Worm (Caenorhabditis elegans) whole organism, young adult: ENCODE results near the gene Y17D7C.2.

Source experiments
- C06A6.2 ChIP-seq: fragments of 200-800 bp; sonication (Bioruptor generic); conservative IDR thresholded peaks from 2 replicates; pipeline ENCODE4 v1.3.6; 2022; ENCODE audit warnings: missing genetic modification characterization, missing compliant biosample characterization
- D2030.7 ChIP-seq: fragments of 200-800 bp; sonication (Bioruptor generic); IDR thresholded peaks from 2 replicates; pipeline ENCODE4 v1.3.6; 2022; ENCODE audit warnings: missing genetic modification reagents, missing genetic modification characterization, missing compliant biosample characterization
- F10E7.11 ChIP-seq: sonication (generic microtip); optimal IDR thresholded peaks from 2 replicates; lab custom pipeline; 2017; ENCODE audit warnings: mild to moderate bottlenecking, missing genetic modification characterization, moderate library complexity, missing compliant biosample characterization
- akir-1 ChIP-seq: fragments of 200-800 bp; sonication (Bioruptor generic); optimal IDR thresholded peaks from 2 replicates; lab custom pipeline; 2018; ENCODE audit warnings: mild to moderate bottlenecking, missing genetic modification characterization, moderate library complexity, missing compliant biosample characterization
- aptf-3 ChIP-seq: fragments of 200-800 bp; sonication (Bioruptor generic); IDR thresholded peaks from 2 replicates; pipeline ENCODE4 v1.3.6; 2022; ENCODE audit warnings: missing genetic modification characterization, missing compliant biosample characterization
- ceh-40 ChIP-seq: fragments of 200-800 bp; sonication (Bioruptor generic); IDR thresholded peaks from 2 replicates; pipeline ENCODE4 v1.3.6; 2022; ENCODE audit warnings: missing genetic modification characterization, missing compliant biosample characterization
- egl-18 ChIP-seq: fragments of 200-800 bp; sonication (Bioruptor generic); IDR thresholded peaks from 2 replicates; pipeline ENCODE4 v1.3.6; 2022; ENCODE audit warnings: missing genetic modification reagents, missing genetic modification characterization, missing compliant biosample characterization
- gei-17 ChIP-seq: fragments of 200-800 bp; sonication (Bioruptor generic); optimal IDR thresholded peaks from 2 replicates; lab custom pipeline; 2018; ENCODE audit warnings: mild to moderate bottlenecking, missing genetic modification characterization, missing compliant biosample characterization
- snpc-4 ChIP-seq, 5 experiments: fragments of 150-350 bp in 1 of 5; sonication (generic microtip) in 4 of 5; optimal IDR thresholded peaks; 2 replicates each; lab custom pipeline; 2014 to 2018; ENCODE audit warnings: missing genetic modification characterization in 5 of 5, missing biosample characterization in 3 of 5, antibody characterized with exemption in 2 of 5, mild to moderate bottlenecking in 2 of 5, missing compliant biosample characterization in 2 of 5, missing genotype in 2 of 5, moderate library complexity in 2 of 5, missing genetic modification reagents in 1 of 5
- ztf-3 ChIP-seq: fragments of 200-800 bp; sonication (Bioruptor generic); optimal IDR thresholded peaks from 2 replicates; lab custom pipeline; 2018; ENCODE audit warnings: mild to moderate bottlenecking, missing genetic modification characterization, missing compliant biosample characterization

DNA sequence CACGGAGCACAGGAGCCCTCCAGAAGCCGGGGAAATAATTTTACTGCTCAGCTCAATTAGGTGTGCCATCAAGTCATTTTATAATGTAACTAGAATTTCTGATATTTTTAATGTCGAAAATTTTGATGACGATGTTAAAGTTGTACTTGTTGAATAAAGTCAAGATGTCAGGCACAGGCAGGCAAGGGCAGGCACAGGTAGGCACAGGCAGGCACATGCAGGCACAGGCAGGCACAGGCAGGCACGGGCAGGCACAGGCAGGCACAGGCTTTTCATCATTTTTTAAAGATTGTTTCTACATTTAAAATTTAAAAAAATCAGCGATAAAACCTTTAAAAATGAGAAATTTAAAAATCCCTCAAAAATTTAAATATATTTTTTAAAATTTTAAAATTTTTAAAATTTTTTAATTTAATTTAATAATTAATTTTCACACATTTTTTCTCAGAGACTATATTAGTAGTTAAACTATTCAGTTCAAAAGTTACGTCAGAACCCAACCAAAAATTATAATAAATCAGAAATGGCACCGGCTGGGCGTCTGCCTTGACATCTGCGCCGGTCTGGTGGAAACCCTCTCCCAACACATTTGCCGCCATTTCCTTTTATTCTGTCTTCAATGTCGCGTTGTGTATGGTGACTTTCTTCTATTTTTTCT is 10.5 kb downstream of the Y17D7C.2 start, which contains the start of gene Y17D7C.6:
- TF ChIP-seq D2030.7 (GFP tag; lab: Robert Waterston, UW): no peak
- TF ChIP-seq C06A6.2 (GFP tag; lab: Robert Waterston, UW): no peak
- no peak for TF ChIP-seq akir-1 (GFP tag; lab: Kevin White, UChicago)
- no peak for TF ChIP-seq F10E7.11 (tag; lab: Kevin White, UChicago)
- TF ChIP-seq snpc-4 (GFP tag; optimal IDR thresholded peaks at IDR 0.05; lab: Kevin White, UChicago): no peak
- TF ChIP-seq snpc-4 (tag; optimal IDR thresholded peaks at IDR 0.05; lab: Kevin White, UChicago): no peak
- TF ChIP-seq egl-18 (GFP tag; lab: Robert Waterston, UW): no peak
- no peak for TF ChIP-seq gei-17 (GFP tag; lab: Kevin White, UChicago)
- TF ChIP-seq aptf-3 (GFP tag; lab: Robert Waterston, UW): 0 out of 2 replicates have a peak, but pooled peaks have one; percentile 65
- TF ChIP-seq ceh-40: no peak
- TF ChIP-seq ztf-3 (GFP tag; lab: Kevin White, UChicago): no peak
